Fruit fly (Drosophila melanogaster): ENCODE measurements around the gene gry.

dm6 chr3L:3178530-3179096, 20.3 kb upstream of the gry start, which contains the start of the genes MnM and Girdin:
- TF ChIP-seq CTCF (optimal IDR thresholded peaks at IDR 0.05) = peak in 1 of 2 experiments; percentile 46
- no peak for TF ChIP-seq CG8478 (optimal IDR thresholded peaks at IDR 0.05)
